Fruit fly (Drosophila melanogaster) whole organism, embryonic: ENCODE results near the gene CG11699.

ENCODE experiments used
- Adf1 ChIP-seq: fragments of 200-800 bp; sonication (Bioruptor generic); IDR thresholded peaks from 2 replicates; pipeline ENCODE4 v1.3.6; 2022; ENCODE audit warnings: missing biosample characterization, missing genetic modification characterization
- Aef1 ChIP-seq: fragments of 200-800 bp; sonication (Bioruptor generic); IDR thresholded peaks from 3 replicates; pipeline ENCODE4 v1.3.6; 2022; ENCODE audit warnings: missing biosample characterization, missing genetic modification characterization
- Bgb ChIP-seq: fragments of 200-800 bp; sonication (Bioruptor generic); IDR thresholded peaks from 2 replicates; pipeline ENCODE4 v1.3.6; 2022; ENCODE audit warnings: missing biosample characterization, missing genetic modification characterization; ENCODE audit not compliant: partially characterized antibody
- BtbVII ChIP-seq: fragments of 200-800 bp; sonication (Bioruptor generic); optimal IDR thresholded peaks from 3 replicates; lab custom pipeline; 2017; ENCODE audit warnings: missing biosample characterization, mild to moderate bottlenecking, missing genetic modification characterization
- CG11696 ChIP-seq: fragments of 200-800 bp; sonication (Bioruptor generic); IDR thresholded peaks from 2 replicates; pipeline ENCODE4 v1.3.6; 2022; ENCODE audit warnings: missing biosample characterization, missing genetic modification characterization
- CG12769 ChIP-seq: fragments of 200-800 bp; sonication (Bioruptor generic); optimal IDR thresholded peaks from 2 replicates; lab custom pipeline; 2019; ENCODE audit warnings: missing biosample characterization, mild to moderate bottlenecking, missing genetic modification characterization, moderate library complexity
- CG13287 ChIP-seq: fragments of 200-800 bp; sonication (Bioruptor generic); IDR thresholded peaks from 2 replicates; pipeline ENCODE4 v1.3.6; 2022; ENCODE audit warnings: missing biosample characterization, missing genetic modification characterization; ENCODE audit not compliant: partially characterized antibody
- CG13296 ChIP-seq: fragments of 200-800 bp; sonication (Bioruptor generic); optimal IDR thresholded peaks from 3 replicates; lab custom pipeline; 2018; ENCODE audit warnings: missing biosample characterization, mild to moderate bottlenecking, missing genetic modification characterization
- CG1832 ChIP-seq: fragments of 200-800 bp; sonication (Bioruptor generic); optimal IDR thresholded peaks from 2 replicates; lab custom pipeline; 2017; ENCODE audit warnings: missing biosample characterization, mild to moderate bottlenecking, missing genetic modification characterization, inconsistent platforms
- CG18619 ChIP-seq: fragments of 200-800 bp; sonication (Bioruptor generic); optimal IDR thresholded peaks from 3 replicates; lab custom pipeline; 2017; ENCODE audit warnings: missing biosample characterization, mild to moderate bottlenecking, missing genetic modification characterization
- CG2116 ChIP-seq: fragments of 200-800 bp; sonication (Bioruptor generic); optimal IDR thresholded peaks from 3 replicates; lab custom pipeline; 2018; ENCODE audit warnings: missing biosample characterization, mild to moderate bottlenecking, missing genetic modification characterization
- CG32532 ChIP-seq: fragments of 200-800 bp; sonication (Bioruptor generic); IDR thresholded peaks from 2 replicates; pipeline ENCODE4 v1.3.6; 2022; ENCODE audit warnings: missing biosample characterization, missing genetic modification characterization
- CG34224 ChIP-seq: fragments of 200-800 bp; sonication (Bioruptor generic); IDR thresholded peaks from 3 replicates; pipeline ENCODE4 v1.3.6; 2022; ENCODE audit warnings: missing biosample characterization, missing genetic modification characterization; ENCODE audit not compliant: partially characterized antibody
- CG34422 ChIP-seq: fragments of 200-800 bp; sonication (Bioruptor generic); IDR thresholded peaks from 3 replicates; pipeline ENCODE4 v1.3.6; 2022; ENCODE audit warnings: missing biosample characterization, missing genetic modification characterization
- CG3847 ChIP-seq: fragments of 200-800 bp; sonication (Bioruptor generic); IDR thresholded peaks from 2 replicates; pipeline ENCODE4 v1.3.6; 2022; ENCODE audit warnings: missing biosample characterization, missing genetic modification characterization
- CG42726 ChIP-seq: fragments of 200-800 bp; sonication (Bioruptor generic); IDR thresholded peaks from 2 replicates; pipeline ENCODE4 v1.3.6; 2022; ENCODE audit warnings: missing biosample characterization, missing genetic modification characterization; ENCODE audit not compliant: partially characterized antibody
- CG6175 ChIP-seq: fragments of 200-800 bp; sonication (Bioruptor generic); IDR thresholded peaks from 3 replicates; pipeline ENCODE4 v1.3.6; 2022; ENCODE audit warnings: missing biosample characterization, missing genetic modification characterization
- CG6765 ChIP-seq: fragments of 200-800 bp; sonication (Bioruptor generic); optimal IDR thresholded peaks from 3 replicates; lab custom pipeline; 2017; ENCODE audit warnings: missing biosample characterization, mild to moderate bottlenecking, missing genetic modification characterization
- CG9437 ChIP-seq: fragments of 200-800 bp; sonication (Bioruptor generic); optimal IDR thresholded peaks from 2 replicates; lab custom pipeline; 2018; ENCODE audit warnings: missing biosample characterization, mild to moderate bottlenecking, missing genetic modification characterization
- CrebB ChIP-seq: fragments of 200-800 bp; sonication (Bioruptor generic); optimal IDR thresholded peaks from 3 replicates; lab custom pipeline; 2018; ENCODE audit warnings: missing biosample characterization, mild to moderate bottlenecking, missing genetic modification characterization
- Deaf1 ChIP-seq: fragments of 200-800 bp; optimal IDR thresholded peaks from 3 replicates; lab custom pipeline; 2019; ENCODE audit warnings: missing biosample characterization, mild to moderate bottlenecking, missing genetic modification characterization, moderate library complexity
- Dll ChIP-seq: fragments of 200-800 bp; sonication (Bioruptor generic); IDR thresholded peaks from 4 replicates; pipeline ENCODE4 v1.3.6; 2022; ENCODE audit warnings: missing biosample characterization, missing genetic modification characterization; ENCODE audit not compliant: partially characterized antibody
- E2f2 ChIP-seq: fragments of 200-800 bp; sonication (Bioruptor generic); IDR thresholded peaks from 2 replicates; pipeline ENCODE4 v1.3.6; 2022; ENCODE audit warnings: missing biosample characterization, missing genetic modification characterization
- ERR ChIP-seq: fragments of 200-800 bp; sonication (Bioruptor generic); optimal IDR thresholded peaks from 2 replicates; lab custom pipeline; 2016; ENCODE audit warnings: missing biosample characterization, missing genetic modification characterization
- Hr39 ChIP-seq: fragments of >200 bp; optimal IDR thresholded peaks from 2 replicates; lab custom pipeline; 2017
- MBD-R2 ChIP-seq: fragments of 200-800 bp; sonication (Bioruptor generic); IDR thresholded peaks from 2 replicates; pipeline ENCODE4 v1.3.6; 2022; ENCODE audit warnings: missing biosample characterization, missing genetic modification characterization
- Mad ChIP-seq: fragments of 200-800 bp; sonication (Bioruptor generic); optimal IDR thresholded peaks from 2 replicates; lab custom pipeline; 2016; ENCODE audit warnings: missing biosample characterization, missing genetic modification characterization
- Med ChIP-seq: fragments of 200-800 bp; sonication (Bioruptor generic); peaks from one replicate; lab custom pipeline; 2016; ENCODE audit warnings: missing biosample characterization, missing genetic modification characterization, mild to moderate bottlenecking, inconsistent platforms, moderate library complexity
- Meics ChIP-seq: fragments of 200-800 bp; sonication (Bioruptor generic); optimal IDR thresholded peaks from 2 replicates; lab custom pipeline; 2017; ENCODE audit warnings: missing biosample characterization, mild to moderate bottlenecking, missing genetic modification characterization
- Nf-YC ChIP-seq: fragments of 200-800 bp; optimal IDR thresholded peaks from 3 replicates; lab custom pipeline; 2019; ENCODE audit warnings: missing biosample characterization, mild to moderate bottlenecking, missing genetic modification characterization, moderate library complexity
- Xbp1 ChIP-seq: fragments of 200-800 bp; sonication (Bioruptor generic); optimal IDR thresholded peaks from 3 replicates; lab custom pipeline; 2016; ENCODE audit warnings: missing biosample characterization, mild to moderate bottlenecking, missing genetic modification characterization
- chinmo ChIP-seq: fragments of 200-800 bp; sonication (Bioruptor generic); IDR thresholded peaks from 4 replicates; pipeline ENCODE4 v1.3.6; 2022; ENCODE audit warnings: missing biosample characterization, missing genetic modification characterization; ENCODE audit not compliant: partially characterized antibody
- danr ChIP-seq: fragments of 200-800 bp; sonication (Bioruptor generic); IDR thresholded peaks from 2 replicates; pipeline ENCODE4 v1.3.6; 2022; ENCODE audit warnings: missing biosample characterization, missing genetic modification characterization
- dpn ChIP-seq, 2 experiments: fragments of 200-800 bp; sonication (Bioruptor generic); optimal IDR thresholded peaks; 3 replicates each; lab custom pipeline; 2016; ENCODE audit warnings: missing biosample characterization in 2 of 2, missing genetic modification characterization in 2 of 2
- dysf ChIP-seq: fragments of 200-800 bp; sonication (Bioruptor generic); IDR thresholded peaks from 3 replicates; pipeline ENCODE4 v1.3.6; 2022; ENCODE audit warnings: missing biosample characterization, missing genetic modification characterization
- esg ChIP-seq: fragments of 200-800 bp; sonication (Bioruptor generic); conservative IDR thresholded peaks from 2 replicates; pipeline ENCODE4 v1.3.6; 2022; ENCODE audit warnings: missing biosample characterization, missing genetic modification characterization
- lilli ChIP-seq: fragments of 200-800 bp; sonication (Bioruptor generic); optimal IDR thresholded peaks from 3 replicates; lab custom pipeline; 2016; ENCODE audit warnings: missing biosample characterization, missing genetic modification characterization
- lmd ChIP-seq: fragments of 200-800 bp; sonication (Bioruptor generic); IDR thresholded peaks from 2 replicates; pipeline ENCODE4 v1.3.6; 2022; ENCODE audit warnings: missing biosample characterization, missing genetic modification characterization
- nom ChIP-seq: fragments of 200-800 bp; sonication (Bioruptor generic); optimal IDR thresholded peaks from 2 replicates; lab custom pipeline; 2017; ENCODE audit warnings: missing biosample characterization, missing genetic modification characterization, mild to moderate bottlenecking, moderate library complexity, missing genetic modification reagents
- zfh1 ChIP-seq: fragments of 200-800 bp; sonication (Bioruptor generic); IDR thresholded peaks from 3 replicates; pipeline ENCODE4 v1.3.6; 2022; ENCODE audit warnings: missing biosample characterization, missing genetic modification characterization

CG11699 gene

DNA sequence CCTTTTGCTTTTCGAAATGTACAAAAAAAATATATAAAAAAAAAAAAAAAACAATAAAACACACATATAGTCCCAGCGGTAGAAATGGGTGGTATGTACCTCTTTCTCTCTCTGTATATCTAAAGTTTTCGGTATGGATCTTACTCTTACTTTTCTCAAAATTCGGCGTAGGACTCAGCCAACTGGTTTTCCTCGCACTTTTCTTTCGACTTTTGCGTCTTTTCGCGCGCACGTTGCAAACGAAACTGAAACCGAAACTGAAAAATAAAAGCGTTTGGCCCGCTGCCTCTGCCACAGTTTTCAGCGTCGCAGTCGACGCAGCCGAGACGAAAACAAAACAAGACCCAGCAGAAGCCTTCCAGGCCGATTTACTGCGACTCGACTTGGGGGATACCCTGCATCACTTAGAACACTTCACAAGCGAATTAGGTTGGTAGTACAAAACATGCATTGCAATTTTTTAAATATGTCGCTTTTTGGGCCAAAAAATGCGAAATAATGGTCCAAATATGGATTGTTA, 12.0 kb upstream of the CG11699 start, which contains the start of gene CG1572 (continued):
- 0 out of 3 replicates have a peak, but pooled peaks have one; percentile 56 for TF ChIP-seq CG6175
- 0 out of 2 replicates have a peak, but pooled peaks have one; percentile 12 for TF ChIP-seq CG3847 (GFP tag; lab: Robert Waterston, UW)
- TF ChIP-seq CG6765 (GFP tag; lab: Kevin White, UChicago) = peak; percentile 26
- TF ChIP-seq Hr39 (lab: Kevin White, UChicago) = no peak
- no peak for TF ChIP-seq esg
- TF ChIP-seq Nf-YC (tag; lab: Kevin White, UChicago) = no peak
- peak; percentile 59; the same call in 1 of the 2 replicates for TF ChIP-seq CG42726
- TF ChIP-seq BtbVII = peak; percentile 25
- TF ChIP-seq chinmo (GFP tag; lab: Robert Waterston, UW) = 0 out of 4 replicates have a peak, but pooled peaks have one; percentile 46
- peak; percentile 31; the same call in 1 of the 2 replicates for TF ChIP-seq lmd (GFP tag; lab: Robert Waterston, UW)
- peak; percentile 92 for TF ChIP-seq Adf1 (GFP tag; lab: Robert Waterston, UW)
- TF ChIP-seq lilli (GFP tag; lab: Kevin White, UChicago) = peak; percentile 28
- TF ChIP-seq MBD-R2 (GFP tag; lab: Robert Waterston, UW) = no peak
- peak; percentile 21 for TF ChIP-seq CG12769 (tag; lab: Kevin White, UChicago)
- no peak for TF ChIP-seq Mad (GFP tag; lab: Kevin White, UChicago)
- TF ChIP-seq dysf (GFP tag; lab: Robert Waterston, UW) = no peak
- no peak for TF ChIP-seq Dll (GFP tag; lab: Robert Waterston, UW)
- TF ChIP-seq CG13287 (GFP tag; lab: Robert Waterston, UW) = peak; percentile 8; the same call in 1 of the 2 replicates
- TF ChIP-seq Meics (GFP tag; lab: Kevin White, UChicago) = peak; percentile 11
- TF ChIP-seq ERR = no peak
- TF ChIP-seq dpn (GFP tag; optimal IDR thresholded peaks at IDR 0.05; lab: Kevin White, UChicago) = peak in 1 of 2 experiments; percentile 0
- TF ChIP-seq CG9437 (GFP tag; lab: Kevin White, UChicago) = no peak
- no peak for TF ChIP-seq Aef1 (GFP tag; lab: Robert Waterston, UW)
- TF ChIP-seq Xbp1 (GFP tag; lab: Kevin White, UChicago) = peak; percentile 14
- TF ChIP-seq Bgb (GFP tag; lab: Robert Waterston, UW) = peak; percentile 53; the same call in 1 of the 2 replicates
- peak; percentile 7 for TF ChIP-seq nom (GFP tag; lab: Kevin White, UChicago)
- peak; percentile 79 for TF ChIP-seq Med (GFP tag; lab: Kevin White, UChicago)
- no peak for TF ChIP-seq CG18619 (GFP tag; lab: Kevin White, UChicago)
- TF ChIP-seq CG34224 (GFP tag; lab: Robert Waterston, UW) = peak; percentile 37; the same call in 1 of the 3 replicates
- no peak for TF ChIP-seq CG13296 (GFP tag; lab: Kevin White, UChicago)
- peak; percentile 42 for TF ChIP-seq CG32532 (GFP tag; lab: Robert Waterston, UW)
- TF ChIP-seq danr (GFP tag; lab: Robert Waterston, UW) = no peak
- no peak for TF ChIP-seq CG2116
- TF ChIP-seq CG11696 (GFP tag; lab: Robert Waterston, UW) = peak; percentile 63
- TF ChIP-seq Deaf1 (tag; lab: Kevin White, UChicago) = peak; percentile 22
- TF ChIP-seq zfh1 (GFP tag; lab: Robert Waterston, UW) = peak; percentile 46; the same call in 1 of the 3 replicates
- no peak for TF ChIP-seq CrebB
- TF ChIP-seq CG1832 = no peak
- TF ChIP-seq CG34422 (GFP tag; lab: Robert Waterston, UW) = peak; percentile 44; the same call in 1 of the 3 replicates
- TF ChIP-seq E2f2 (GFP tag; lab: Robert Waterston, UW) = peak; percentile 23; the same call in 1 of the 2 replicates
